Fruit fly (Drosophila melanogaster) whole organism, embryonic: ENCODE results near the gene CG18281.

Experiments
- CG2875 ChIP-seq: fragments of 200-800 bp; sonication (Bioruptor generic); optimal IDR thresholded peaks from 2 replicates; lab custom pipeline; 2017; ENCODE audit warnings: missing biosample characterization, mild to moderate bottlenecking, missing genetic modification characterization, missing genetic modification reagents
- CG8359 ChIP-seq: fragments of 200-800 bp; sonication (Bioruptor generic); optimal IDR thresholded peaks from 2 replicates; lab custom pipeline; 2017; ENCODE audit warnings: missing biosample characterization, mild to moderate bottlenecking, missing genetic modification characterization, borderline replicate concordance
- CG8924 ChIP-seq: fragments of 200-800 bp; optimal IDR thresholded peaks from 3 replicates; lab custom pipeline; 2019; ENCODE audit warnings: missing biosample characterization, mild to moderate bottlenecking, missing genetic modification characterization, moderate library complexity
- CG9797 ChIP-seq: fragments of 200-800 bp; sonication (Bioruptor generic); optimal IDR thresholded peaks from 3 replicates; lab custom pipeline; 2018; ENCODE audit warnings: missing biosample characterization, mild to moderate bottlenecking, missing genetic modification characterization
- Dfd ChIP-seq, 2 experiments: fragments of >200 bp; optimal IDR thresholded peaks; 2 replicates each; lab custom pipeline; 2017; ENCODE audit warnings: missing biosample characterization in 2 of 2, missing genetic modification characterization in 2 of 2
- Nf-YB ChIP-seq: fragments of 200-800 bp; sonication (Bioruptor generic); optimal IDR thresholded peaks from 3 replicates; lab custom pipeline; 2019; ENCODE audit warnings: missing biosample characterization, mild to moderate bottlenecking, missing genetic modification characterization, moderate library complexity
- abd-A ChIP-seq: fragments of 200-800 bp; sonication (Bioruptor generic); optimal IDR thresholded peaks from 3 replicates; lab custom pipeline; 2019; ENCODE audit warnings: missing biosample characterization, mild to moderate bottlenecking, missing genetic modification characterization, moderate library complexity

DNA sequence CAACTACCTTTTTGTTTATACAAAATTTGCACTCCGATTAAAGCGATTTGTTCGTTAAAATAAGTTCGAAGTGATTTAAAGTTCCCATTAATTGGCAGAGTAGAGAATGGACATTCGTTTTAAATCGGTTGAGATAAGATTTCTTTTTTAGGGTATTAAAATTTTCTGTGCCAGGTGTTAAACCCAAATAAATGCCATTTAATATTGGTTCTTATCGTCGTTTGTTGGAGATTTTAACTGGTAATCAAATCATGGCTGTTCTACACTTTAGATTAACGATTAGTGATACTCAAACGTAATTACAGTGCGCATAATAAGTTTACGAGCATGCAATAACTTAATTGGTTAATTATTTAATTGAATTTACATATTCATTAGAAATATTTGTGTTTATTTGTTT is 37.2 kb upstream of the CG18281 start:
- TF ChIP-seq CG9797 (GFP tag; lab: Kevin White, UChicago) (no peak), CG2875 (GFP tag; lab: Kevin White, UChicago) (no peak), Dfd (GFP tag; optimal IDR thresholded peaks at IDR 0.05; lab: Kevin White, UChicago) (no peak), CG8359 (no peak), CG8924 (tag; lab: Kevin White, UChicago) (no peak), abd-A (tag; lab: Kevin White, UChicago) (no peak), Nf-YB (GFP tag; lab: Kevin White, UChicago) (no peak)
